Worm (Caenorhabditis elegans) whole organism, late embryonic: ENCODE results near the gene grl-22.

Experiments used
- C38D4.7 ChIP-seq: fragments of 200-800 bp; sonication (Bioruptor generic); optimal IDR thresholded peaks from 2 replicates; lab custom pipeline; 2018; ENCODE audit warnings: mild to moderate bottlenecking, missing genetic modification characterization, moderate library complexity, missing compliant biosample characterization
- F13H6.1 ChIP-seq: sonication (generic microtip); optimal IDR thresholded peaks from 2 replicates; lab custom pipeline; 2016; ENCODE audit warnings: missing genetic modification characterization, missing compliant biosample characterization
- K02D7.2 ChIP-seq: sonication (generic microtip); optimal IDR thresholded peaks from 2 replicates; lab custom pipeline; 2017; ENCODE audit warnings: mild to moderate bottlenecking, missing genetic modification characterization, missing compliant biosample characterization
- K09A11.1 ChIP-seq: sonication (generic microtip); optimal IDR thresholded peaks from 2 replicates; lab custom pipeline; 2017; ENCODE audit warnings: antibody characterized with exemption, mild to moderate bottlenecking, missing genetic modification characterization, missing compliant biosample characterization; ENCODE audit not compliant: insufficient read depth
- T23F11.4 ChIP-seq: fragments of 200-800 bp; sonication (Bioruptor generic); optimal IDR thresholded peaks from 2 replicates; lab custom pipeline; 2018; ENCODE audit warnings: mild to moderate bottlenecking, missing genetic modification characterization, missing compliant biosample characterization
- Y22D7AL.16 ChIP-seq: sonication (generic microtip); optimal IDR thresholded peaks from 2 replicates; lab custom pipeline; 2016; ENCODE audit warnings: missing genetic modification characterization, missing compliant biosample characterization
- ahr-1 ChIP-seq: sonication (generic microtip); optimal IDR thresholded peaks from 2 replicates; lab custom pipeline; 2016; ENCODE audit warnings: missing genetic modification characterization, missing compliant biosample characterization
- ceh-24 ChIP-seq: sonication (generic microtip); optimal IDR thresholded peaks from 2 replicates; lab custom pipeline; 2016; ENCODE audit warnings: mild to moderate bottlenecking, missing genetic modification characterization, missing compliant biosample characterization
- ceh-34 ChIP-seq: sonication (generic microtip); optimal IDR thresholded peaks from 2 replicates; lab custom pipeline; 2016; ENCODE audit warnings: mild to moderate bottlenecking, missing genetic modification characterization, missing compliant biosample characterization
- ceh-45 ChIP-seq: fragments of 200-800 bp; sonication (Bioruptor generic); IDR thresholded peaks from 2 replicates; pipeline ENCODE4 v1.3.6; 2022; ENCODE audit warnings: missing genetic modification reagents, missing genetic modification characterization, missing compliant biosample characterization
- ceh-9 ChIP-seq: sonication (generic microtip); optimal IDR thresholded peaks from 2 replicates; lab custom pipeline; 2016; ENCODE audit warnings: mild to moderate bottlenecking, missing genetic modification characterization, inconsistent platforms, missing compliant biosample characterization
- dve-1 ChIP-seq: sonication (generic microtip); optimal IDR thresholded peaks from 2 replicates; lab custom pipeline; 2017; ENCODE audit warnings: antibody characterized with exemption, mild to moderate bottlenecking, missing genetic modification characterization, missing compliant biosample characterization
- elt-2 ChIP-seq: sonication (generic microtip); optimal IDR thresholded peaks from 2 replicates; lab custom pipeline; 2016; ENCODE audit warnings: missing genetic modification reagents, missing genetic modification characterization, missing compliant biosample characterization
- elt-4 ChIP-seq: sonication (generic microtip); optimal IDR thresholded peaks from 2 replicates; lab custom pipeline; 2016; ENCODE audit warnings: missing genetic modification characterization, missing compliant biosample characterization
- fax-1 ChIP-seq: sonication (generic microtip); optimal IDR thresholded peaks from 2 replicates; lab custom pipeline; 2016; ENCODE audit warnings: missing genotype, missing genetic modification characterization, missing compliant biosample characterization
- fkh-6 ChIP-seq: sonication (generic microtip); optimal IDR thresholded peaks from 2 replicates; lab custom pipeline; 2016; ENCODE audit warnings: missing genetic modification characterization, missing compliant biosample characterization
- gmeb-2 ChIP-seq: sonication (generic microtip); optimal IDR thresholded peaks from 2 replicates; lab custom pipeline; 2016; ENCODE audit warnings: missing genetic modification characterization, inconsistent platforms, missing compliant biosample characterization
- hlh-15 ChIP-seq: sonication (generic microtip); optimal IDR thresholded peaks from 2 replicates; lab custom pipeline; 2016; ENCODE audit warnings: missing genetic modification characterization, missing compliant biosample characterization
- hlh-6 ChIP-seq: sonication (generic microtip); optimal IDR thresholded peaks from 2 replicates; lab custom pipeline; 2016; ENCODE audit warnings: missing genotype, missing genetic modification characterization, missing compliant biosample characterization
- lim-6 ChIP-seq: sonication (generic microtip); optimal IDR thresholded peaks from 2 replicates; lab custom pipeline; 2016; ENCODE audit warnings: missing genetic modification characterization, missing compliant biosample characterization
- mec-3 ChIP-seq: sonication (generic microtip); optimal IDR thresholded peaks from 2 replicates; lab custom pipeline; 2016; ENCODE audit warnings: borderline replicate concordance, missing genetic modification characterization, missing compliant biosample characterization
- nfya-1 ChIP-seq: sonication (generic microtip); optimal IDR thresholded peaks from 2 replicates; lab custom pipeline; 2017; ENCODE audit warnings: missing genetic modification characterization, mild to moderate bottlenecking, missing compliant biosample characterization, antibody characterized with exemption, moderate library complexity
- nhr-232 ChIP-seq: sonication (generic microtip); optimal IDR thresholded peaks from 2 replicates; lab custom pipeline; 2016; ENCODE audit warnings: missing genetic modification characterization, missing compliant biosample characterization
- npax-4 ChIP-seq: sonication (generic microtip); optimal IDR thresholded peaks from 2 replicates; lab custom pipeline; 2016; ENCODE audit warnings: missing genetic modification characterization, missing compliant biosample characterization
- odd-2 ChIP-seq: sonication (generic microtip); optimal IDR thresholded peaks from 2 replicates; lab custom pipeline; 2017; ENCODE audit warnings: antibody characterized with exemption, mild to moderate bottlenecking, missing genetic modification characterization, missing compliant biosample characterization
- pax-1 ChIP-seq: fragments of 150-350 bp; optimal IDR thresholded peaks from 2 replicates; lab custom pipeline; 2014; ENCODE audit warnings: missing biosample characterization, missing genetic modification characterization
- pha-2 ChIP-seq: sonication (generic microtip); optimal IDR thresholded peaks from 2 replicates; lab custom pipeline; 2017; ENCODE audit warnings: mild to moderate bottlenecking, missing genetic modification characterization, missing compliant biosample characterization
- pha-4 ChIP-seq: fragments of 150-350 bp; optimal IDR thresholded peaks from 2 replicates; lab custom pipeline; 2018; ENCODE audit warnings: missing biosample characterization, missing genetic modification reagents, missing genetic modification characterization
- pqm-1 ChIP-seq: sonication (generic microtip); optimal IDR thresholded peaks from 2 replicates; lab custom pipeline; 2016; ENCODE audit warnings: missing genetic modification characterization, missing compliant biosample characterization
- sox-4 ChIP-seq: sonication (generic microtip); optimal IDR thresholded peaks from 2 replicates; lab custom pipeline; 2017; ENCODE audit warnings: mild to moderate bottlenecking, missing genetic modification characterization, inconsistent platforms, missing compliant biosample characterization
- tbx-2 ChIP-seq: sonication (generic microtip); optimal IDR thresholded peaks from 2 replicates; lab custom pipeline; 2016; ENCODE audit warnings: missing genetic modification characterization, missing compliant biosample characterization
- unc-42 ChIP-seq: sonication (generic microtip); optimal IDR thresholded peaks from 2 replicates; lab custom pipeline; 2016; ENCODE audit warnings: missing genotype, missing genetic modification characterization, missing compliant biosample characterization

Gene grl-22

ce11 chrIII:5436306-5436705 lies 22.5 kb upstream of the grl-22 start:
- TF ChIP-seq tbx-2 (peak; percentile 11), pha-2 (tag; lab: Kevin White, UChicago) (no peak)
- TF ChIP-seq, all 69 proteins: peak for 1

ce11 chrIII:5427096-5427495 lies 13.3 kb upstream of the grl-22 start:
- TF ChIP-seq mec-3 (tag; lab: Kevin White, UChicago) = no peak
- no peak for TF ChIP-seq ceh-24 (tag; lab: Kevin White, UChicago)
- no peak for TF ChIP-seq fkh-6 (tag; lab: Kevin White, UChicago)
- TF ChIP-seq odd-2 (tag; lab: Kevin White, UChicago) = no peak
- no peak for TF ChIP-seq pqm-1
- TF ChIP-seq K09A11.1 (tag; lab: Kevin White, UChicago) = no peak
- TF ChIP-seq gmeb-2 = no peak
- TF ChIP-seq ceh-34 = no peak
- no peak for TF ChIP-seq C38D4.7 (GFP tag; lab: Kevin White, UChicago)
- no peak for TF ChIP-seq elt-4 (tag; lab: Kevin White, UChicago)
- no peak for TF ChIP-seq nfya-1 (tag; lab: Kevin White, UChicago)
- TF ChIP-seq hlh-15 (tag; lab: Kevin White, UChicago) = no peak
- no peak for TF ChIP-seq lim-6 (tag; lab: Kevin White, UChicago)
- TF ChIP-seq, all 69 proteins: peak for 0

- TF ChIP-seq dve-1 (tag; lab: Kevin White, UChicago) (no peak), ceh-9 (tag; lab: Kevin White, UChicago) (no peak), pax-1 (tag; lab: Kevin White, UChicago) (peak; percentile 80), npax-4 (tag; lab: Kevin White, UChicago) (no peak), sox-4 (no peak)
These were observed 10.6 kb upstream of the grl-22 start for ce11 chrIII:5424363-5424762.

- peak; percentile 6 for TF ChIP-seq pax-1 (tag; lab: Kevin White, UChicago)
- TF ChIP-seq nfya-1 (tag; lab: Kevin White, UChicago) = no peak
These were observed 9.9 kb upstream of the grl-22 start, which contains the start of gene dnj-24 for ce11 chrIII:5423665-5424133. TSS of gene dnj-24 (minus strand) at chrIII:5424083.

- TF ChIP-seq fax-1 (tag; lab: Kevin White, UChicago) (no peak), tbx-2 (no peak), odd-2 (tag; lab: Kevin White, UChicago) (no peak), sox-4 (no peak), nhr-232 (no peak), hlh-6 (tag; lab: Kevin White, UChicago) (no peak), nfya-1 (tag; lab: Kevin White, UChicago) (no peak), npax-4 (tag; lab: Kevin White, UChicago) (no peak), F13H6.1 (no peak), ceh-45 (no peak), pha-4 (no peak), T23F11.4 (GFP tag; lab: Kevin White, UChicago) (no peak), ceh-24 (tag; lab: Kevin White, UChicago) (no peak), K09A11.1 (tag; lab: Kevin White, UChicago) (no peak), Y22D7AL.16 (tag; lab: Kevin White, UChicago) (no peak), K02D7.2 (tag; lab: Kevin White, UChicago) (no peak), unc-42 (tag; lab: Kevin White, UChicago) (no peak), ahr-1 (tag; lab: Kevin White, UChicago) (no peak), elt-2 (tag; lab: Kevin White, UChicago) (no peak)
These were observed 8.8 kb upstream of the grl-22 start for ce11 chrIII:5422561-5423103.
